Worm (Caenorhabditis elegans) whole organism, L1 larva: ENCODE results near the gene ldp-1.

Source experiments
- C04F5.9 ChIP-seq: sonication (generic microtip); optimal IDR thresholded peaks from 2 replicates; lab custom pipeline; 2016; ENCODE audit warnings: missing genetic modification characterization, missing compliant biosample characterization
- Y116A8C.19 ChIP-seq: sonication (generic microtip); optimal IDR thresholded peaks from 2 replicates; lab custom pipeline; 2016; ENCODE audit warnings: missing compliant biosample characterization, missing genetic modification characterization, borderline replicate concordance
- aha-1 ChIP-seq: fragments of 150-350 bp; optimal IDR thresholded peaks from 2 replicates; lab custom pipeline; 2014; ENCODE audit warnings: missing biosample characterization, missing genetic modification characterization
- ceh-63 ChIP-seq: fragments of 200-800 bp; sonication (Bioruptor generic); optimal IDR thresholded peaks from 2 replicates; lab custom pipeline; 2018; ENCODE audit warnings: mild to moderate bottlenecking, missing genetic modification characterization, missing compliant biosample characterization
- ceh-8 ChIP-seq: fragments of 200-800 bp; sonication (Bioruptor generic); optimal IDR thresholded peaks from 2 replicates; lab custom pipeline; 2018; ENCODE audit warnings: mild to moderate bottlenecking, missing genetic modification characterization, moderate library complexity, missing compliant biosample characterization
- ceh-82 ChIP-seq, 3 experiments: fragments of 150-350 bp in 1 of 3; sonication (generic microtip) in 2 of 3; optimal IDR thresholded peaks; 2 replicates each; lab custom pipeline; 2014 to 2017; ENCODE audit warnings: missing biosample characterization in 3 of 3, missing genetic modification characterization in 3 of 3
- ceh-88 ChIP-seq: fragments of 200-800 bp; sonication (Bioruptor generic); IDR thresholded peaks from 2 replicates; pipeline ENCODE4 v1.3.6; 2022; ENCODE audit warnings: missing genetic modification characterization, missing compliant biosample characterization
- efl-1 ChIP-seq, 4 experiments: fragments of 150-350 bp; optimal IDR thresholded peaks in 3 of 4; peaks in 1 of 4; 1 replicate in 1 of 4; 2 replicates in 3 of 4; lab custom pipeline; 2014; ENCODE audit warnings: missing biosample characterization in 2 of 4, missing genetic modification characterization in 2 of 4, missing genetic modification reagents in 2 of 4
- elt-2 ChIP-seq: sonication (generic microtip); optimal IDR thresholded peaks from 2 replicates; lab custom pipeline; 2016; ENCODE audit warnings: missing genetic modification characterization, mild to moderate bottlenecking, inconsistent platforms, missing compliant biosample characterization, missing genetic modification reagents
- elt-3 ChIP-seq, 6 experiments: fragments of 150-350 bp in 1 of 6; sonication (generic microtip); optimal IDR thresholded peaks; 2 replicates each; lab custom pipeline; 2017 to 2018; ENCODE audit warnings: missing biosample characterization in 6 of 6, missing genetic modification characterization in 6 of 6, inconsistent platforms in 1 of 6
- fos-1 ChIP-seq: fragments of 150-350 bp; optimal IDR thresholded peaks from 2 replicates; lab custom pipeline; 2014; ENCODE audit warnings: missing biosample characterization, missing genetic modification characterization
- hlh-17 ChIP-seq: fragments of 200-800 bp; sonication (Bioruptor generic); optimal IDR thresholded peaks from 2 replicates; lab custom pipeline; 2018; ENCODE audit warnings: missing genetic modification characterization, mild to moderate bottlenecking, missing compliant biosample characterization, moderate library complexity, borderline replicate concordance
- irx-1 ChIP-seq: sonication (generic microtip); optimal IDR thresholded peaks from 2 replicates; lab custom pipeline; 2016; ENCODE audit warnings: missing genetic modification characterization, missing compliant biosample characterization
- jun-1 ChIP-seq: fragments of 150-350 bp; optimal IDR thresholded peaks from 2 replicates; lab custom pipeline; 2014; ENCODE audit warnings: missing biosample characterization, missing genetic modification reagents, missing genetic modification characterization
- lin-14 ChIP-seq: fragments of 200-800 bp; sonication (Bioruptor generic); optimal IDR thresholded peaks from 2 replicates; lab custom pipeline; 2018; ENCODE audit warnings: mild to moderate bottlenecking, missing genetic modification characterization, moderate library complexity, missing compliant biosample characterization
- lin-39 ChIP-seq: fragments of 150-350 bp; optimal IDR thresholded peaks from 2 replicates; lab custom pipeline; 2014; ENCODE audit warnings: missing biosample characterization, missing genetic modification reagents, missing genetic modification characterization
- nhr-12 ChIP-seq: sonication (generic microtip); optimal IDR thresholded peaks from 2 replicates; lab custom pipeline; 2017; ENCODE audit warnings: missing biosample characterization, missing genetic modification characterization
- nhr-28 ChIP-seq: fragments of 150-350 bp; optimal IDR thresholded peaks from 2 replicates; lab custom pipeline; 2014; ENCODE audit warnings: missing biosample characterization, missing genetic modification characterization
- nhr-47 ChIP-seq: sonication (generic microtip); optimal IDR thresholded peaks from 2 replicates; lab custom pipeline; 2016; ENCODE audit warnings: mild to moderate bottlenecking, missing genetic modification characterization, moderate library complexity, missing compliant biosample characterization
- nhr-71 ChIP-seq: sonication (generic microtip); optimal IDR thresholded peaks from 2 replicates; lab custom pipeline; 2016; ENCODE audit warnings: mild to moderate bottlenecking, missing genetic modification characterization, moderate library complexity, missing compliant biosample characterization
- nhr-84 ChIP-seq: sonication (generic microtip); optimal IDR thresholded peaks from 2 replicates; lab custom pipeline; 2017; ENCODE audit warnings: missing biosample characterization, missing genetic modification characterization
- pag-3 ChIP-seq: sonication (generic microtip); optimal IDR thresholded peaks from 2 replicates; lab custom pipeline; 2017; ENCODE audit warnings: missing genetic modification characterization, mild to moderate bottlenecking, missing compliant biosample characterization, antibody characterized with exemption, borderline replicate concordance; ENCODE audit not compliant: insufficient read depth
- snpc-4 ChIP-seq: fragments of 150-350 bp; optimal IDR thresholded peaks from 2 replicates; lab custom pipeline; 2014; ENCODE audit warnings: missing biosample characterization, missing genetic modification characterization
- swsn-7 ChIP-seq: sonication (generic microtip); optimal IDR thresholded peaks from 2 replicates; lab custom pipeline; 2016; ENCODE audit warnings: missing genetic modification characterization, missing compliant biosample characterization
- unc-30 ChIP-seq: sonication (generic microtip); optimal IDR thresholded peaks from 2 replicates; lab custom pipeline; 2017; ENCODE audit warnings: missing biosample characterization, missing genetic modification characterization
- unc-62 ChIP-seq: fragments of 150-350 bp; optimal IDR thresholded peaks from 2 replicates; lab custom pipeline; 2014; ENCODE audit warnings: missing biosample characterization, missing genetic modification reagents, missing genetic modification characterization
- vab-15 ChIP-seq: sonication (generic microtip); optimal IDR thresholded peaks from 2 replicates; lab custom pipeline; 2017; ENCODE audit warnings: missing genotype, mild to moderate bottlenecking, missing genetic modification characterization, missing compliant biosample characterization

ldp-1 gene

ce11 chrV:2146795-2147194 lies 19.5 kb downstream of the ldp-1 start, which contains the start of gene srbc-20:
Gene srbc-20 (plus strand): TSS chrV:2147095.
- TF ChIP-seq elt-3 (tag; optimal IDR thresholded peaks at IDR 0.05; lab: Kevin White, UChicago) (peak in 1 of 6 experiments; percentile 3), unc-62 (GFP tag; lab: Kevin White, UChicago) (no peak)
- TF ChIP-seq, all 84 proteins: peak for 1

ce11 chrV:2149432-2149831 lies 22.1 kb downstream of the ldp-1 start, which contains the start of gene C45H4.21:
Gene C45H4.21 (minus strand): TSS chrV:2149532.
- TF ChIP-seq efl-1 (optimal IDR thresholded peaks at IDR 0.05; lab: Kevin White, UChicago) (no peak), efl-1 (GFP tag; optimal IDR thresholded peaks at IDR 0.05 in 1 of 2; lab: Kevin White, UChicago) (peak in 1 of 2 experiments; percentile 39), unc-30 (tag; lab: Kevin White, UChicago) (no peak)

DNA sequence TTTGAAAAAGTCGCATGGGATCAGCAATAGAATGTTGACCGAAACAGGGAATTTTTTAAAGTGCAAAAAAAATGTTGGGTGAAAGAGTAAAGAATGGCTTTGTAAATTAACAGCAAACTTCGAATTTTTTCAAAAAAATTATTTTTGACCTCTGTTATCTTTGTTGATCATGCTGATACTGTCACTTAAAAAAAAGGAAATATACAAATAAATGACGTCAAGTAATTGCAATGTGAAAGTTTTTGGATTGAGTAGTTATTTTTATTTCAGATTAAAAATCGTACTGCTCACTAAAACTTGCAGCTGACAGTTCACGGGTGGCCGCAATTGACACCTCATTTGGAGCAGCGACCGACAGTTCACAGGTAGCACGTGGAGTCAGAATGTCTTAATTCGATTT lies 23.5 kb downstream of the ldp-1 start, which contains the start of gene C45H4.13:
Gene C45H4.13, minus strand, starts transcription at position 101 of the 400 bp plus-strand sequence.
- TF ChIP-seq ceh-88 (no peak), nhr-84 (tag; lab: Kevin White, UChicago) (no peak), fos-1 (tag; lab: Kevin White, UChicago) (no peak), efl-1 (optimal IDR thresholded peaks at IDR 0.05; lab: Kevin White, UChicago) (no peak), efl-1 (GFP tag; optimal IDR thresholded peaks at IDR 0.05 in 1 of 2; lab: Kevin White, UChicago) (no peak), elt-2 (tag; lab: Kevin White, UChicago) (no peak), ceh-8 (GFP tag; lab: Kevin White, UChicago) (no peak), hlh-17 (GFP tag; lab: Kevin White, UChicago) (no peak), lin-14 (GFP tag; lab: Kevin White, UChicago) (no peak), nhr-28 (no peak), snpc-4 (no peak), nhr-47 (no peak)

- no peak for TF ChIP-seq vab-15
These were observed 24.1 kb downstream of the ldp-1 start, which contains the start of gene srbc-24 for ce11 chrV:2151458-2151857. Gene srbc-24 (plus strand): TSS chrV:2151758.

DNA sequence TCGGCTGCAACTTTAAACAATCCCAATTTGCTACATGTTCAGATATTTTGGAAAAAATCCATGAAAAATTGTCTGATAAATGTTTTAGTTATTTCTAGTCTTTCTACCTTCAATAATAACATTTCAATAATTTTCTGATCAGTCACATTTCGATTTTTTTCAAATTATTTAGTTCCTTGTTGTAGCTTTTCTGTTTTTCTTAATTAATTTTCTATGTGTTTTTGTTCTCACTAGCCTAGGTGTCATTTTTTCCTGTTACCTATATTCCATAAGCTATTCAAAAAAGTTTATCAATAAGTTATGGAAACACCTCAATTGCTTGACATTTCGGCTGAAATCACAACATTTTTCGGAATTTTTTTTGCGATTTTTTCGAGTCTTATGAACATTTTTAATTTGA lies 25.9 kb downstream of the ldp-1 start, which contains the start of gene srbc-23:
Gene srbc-23, plus strand, starts transcription at position 301 of the 400 bp plus-strand sequence.
- TF ChIP-seq lin-39 (no peak), pag-3 (tag; lab: Kevin White, UChicago) (no peak), ceh-82 (tag; optimal IDR thresholded peaks at IDR 0.05; lab: Kevin White, UChicago) (no peak), jun-1 (tag; lab: Kevin White, UChicago) (no peak), fos-1 (tag; lab: Kevin White, UChicago) (no peak), irx-1 (no peak), swsn-7 (tag; lab: Kevin White, UChicago) (no peak), C04F5.9 (no peak), nhr-12 (no peak)

DNA sequence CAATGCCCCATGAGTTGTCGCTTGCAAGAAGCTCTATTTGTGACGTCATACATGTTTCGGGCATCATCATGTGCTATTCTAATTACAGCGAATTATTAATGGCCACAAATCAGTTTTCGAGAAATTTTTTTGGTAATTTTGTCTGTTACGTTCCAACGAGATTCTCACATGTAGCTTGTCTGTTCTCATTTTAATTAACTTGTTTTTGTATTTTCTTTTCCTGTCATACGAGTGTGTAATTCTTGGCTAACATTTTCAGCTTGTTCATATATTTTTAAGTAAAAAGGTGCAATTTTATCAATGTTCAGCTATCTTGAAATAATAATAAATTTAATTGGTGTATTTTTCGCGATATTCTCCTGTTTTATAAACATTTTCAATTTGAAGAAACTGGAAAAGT lies 27.9 kb downstream of the ldp-1 start, which contains the start of gene srbc-21:
Gene srbc-21, plus strand, starts transcription at position 301 of the 400 bp plus-strand sequence.
- TF ChIP-seq Y116A8C.19 (tag; lab: Kevin White, UChicago) (no peak), efl-1 (optimal IDR thresholded peaks at IDR 0.05; lab: Kevin White, UChicago) (no peak), efl-1 (GFP tag; optimal IDR thresholded peaks at IDR 0.05 in 1 of 2; lab: Kevin White, UChicago) (peak in 1 of 2 experiments; percentile 12)

DNA sequence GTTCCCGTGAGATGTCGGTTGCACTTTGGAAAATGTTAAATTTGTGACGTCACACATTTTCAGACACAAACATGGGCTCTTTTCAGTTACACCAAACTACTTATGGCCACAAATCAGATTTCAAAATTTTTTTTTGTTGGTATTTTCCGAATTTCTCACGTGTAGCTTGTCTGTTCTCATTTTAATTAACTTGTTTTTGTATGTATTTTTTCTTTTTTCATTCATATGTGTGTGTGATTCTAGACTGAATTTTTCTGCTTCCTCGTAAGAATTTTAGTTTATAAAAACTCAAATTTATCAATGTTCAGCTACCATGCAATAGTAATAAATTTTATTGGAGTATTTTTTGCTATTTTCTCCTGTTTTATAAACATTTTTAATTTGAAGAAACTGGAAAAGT lies 29.5 kb downstream of the ldp-1 start, which contains the start of gene srbc-22:
Gene srbc-22, plus strand, starts transcription at position 301 of the 400 bp plus-strand sequence.
- no peak for TF ChIP-seq nhr-71 (tag; lab: Kevin White, UChicago)
- TF ChIP-seq ceh-63 (GFP tag; lab: Kevin White, UChicago), result no peak
- no peak for TF ChIP-seq fos-1 (tag; lab: Kevin White, UChicago)
- no peak for TF ChIP-seq aha-1 (tag; lab: Kevin White, UChicago)
